Worm (Caenorhabditis elegans) whole organism, L4 larva: Measurements from ENCODE around the gene B0250.8.

Experiments used
- F37D6.2 ChIP-seq: sonication (generic microtip); optimal IDR thresholded peaks from 2 replicates; lab custom pipeline; 2016; ENCODE audit warnings: mild to moderate bottlenecking, missing genetic modification characterization, missing compliant biosample characterization
- F44E2.7 ChIP-seq: fragments of 200-800 bp; sonication (Bioruptor generic); IDR thresholded peaks from 2 replicates; pipeline ENCODE4 v2.1.2; 2022; ENCODE audit warnings: missing genetic modification characterization, missing compliant biosample characterization
- F49E8.2 ChIP-seq: sonication (generic microtip); optimal IDR thresholded peaks from 2 replicates; lab custom pipeline; 2016; ENCODE audit warnings: missing compliant biosample characterization, mild to moderate bottlenecking, missing genetic modification characterization, borderline replicate concordance
- T20F7.1 ChIP-seq: fragments of 200-800 bp; sonication (Bioruptor generic); optimal IDR thresholded peaks from 2 replicates; lab custom pipeline; 2018; ENCODE audit warnings: mild to moderate bottlenecking, missing genetic modification characterization, missing compliant biosample characterization
- Y48G9A.11 ChIP-seq: fragments of 200-800 bp; sonication (Bioruptor generic); IDR thresholded peaks from 2 replicates; pipeline ENCODE4 v1.3.6; 2022; ENCODE audit warnings: missing genetic modification reagents, missing genetic modification characterization, missing compliant biosample characterization
- Y75B8A.6 ChIP-seq: fragments of 200-800 bp; sonication (Bioruptor generic); IDR thresholded peaks from 2 replicates; pipeline ENCODE4 v1.3.6; 2022; ENCODE audit warnings: missing genetic modification reagents, missing genetic modification characterization, missing compliant biosample characterization
- ZK546.5 ChIP-seq, 2 experiments: sonication (generic microtip); optimal IDR thresholded peaks; 2 replicates each; lab custom pipeline; 2017; ENCODE audit warnings: missing biosample characterization in 2 of 2, missing genetic modification characterization in 2 of 2
- aha-1 ChIP-seq: fragments of 150-350 bp; peaks from one replicate; lab custom pipeline; 2014; ENCODE audit warnings: missing biosample characterization, missing genetic modification characterization
- ama-1 ChIP-seq: fragments of 150-350 bp; optimal IDR thresholded peaks from 2 replicates; lab custom pipeline; 2014; ENCODE audit warnings: inconsistent platforms, mixed read lengths
- arid-1 ChIP-seq: fragments of 200-800 bp; sonication (Bioruptor generic); conservative IDR thresholded peaks from 2 replicates; pipeline ENCODE4 v1.3.6; 2022; ENCODE audit warnings: missing genetic modification reagents, missing genetic modification characterization, missing compliant biosample characterization
- ceh-20 ChIP-seq: fragments of 200-800 bp; sonication (Bioruptor generic); IDR thresholded peaks from 2 replicates; pipeline ENCODE4 v1.3.6; 2022; ENCODE audit warnings: missing genetic modification reagents, missing genetic modification characterization, missing compliant biosample characterization
- ceh-28 ChIP-seq: fragments of 150-350 bp; optimal IDR thresholded peaks from 2 replicates; lab custom pipeline; 2014; ENCODE audit warnings: missing biosample characterization, missing genetic modification reagents, missing genetic modification characterization
- ceh-44 ChIP-seq: fragments of 200-800 bp; sonication (Bioruptor generic); IDR thresholded peaks from 2 replicates; pipeline ENCODE4 v1.3.6; 2022; ENCODE audit warnings: missing genetic modification reagents, missing genetic modification characterization, missing compliant biosample characterization
- ceh-62 ChIP-seq: sonication (generic microtip); optimal IDR thresholded peaks from 2 replicates; lab custom pipeline; 2017; ENCODE audit warnings: missing biosample characterization, missing genetic modification characterization
- ces-1 ChIP-seq: fragments of 150-350 bp; sonication (generic microtip); optimal IDR thresholded peaks from 4 replicates; lab custom pipeline; 2014; ENCODE audit warnings: missing biosample characterization, missing genetic modification reagents, missing genetic modification characterization
- cey-2 ChIP-seq: sonication (generic microtip); optimal IDR thresholded peaks from 3 replicates; lab custom pipeline; 2017; ENCODE audit warnings: missing genetic modification characterization, mild to moderate bottlenecking, missing compliant biosample characterization, antibody characterized with exemption, borderline replicate concordance; ENCODE audit not compliant: insufficient read depth
- daf-12 ChIP-seq: fragments of 150-350 bp; optimal IDR thresholded peaks from 2 replicates; lab custom pipeline; 2014; ENCODE audit warnings: missing biosample characterization, missing genetic modification reagents, missing genetic modification characterization
- dmd-8 ChIP-seq: fragments of 200-800 bp; sonication (Bioruptor generic); IDR thresholded peaks from 2 replicates; pipeline ENCODE4 v1.3.6; 2022; ENCODE audit warnings: missing genetic modification characterization, missing compliant biosample characterization
- egl-27 ChIP-seq: sonication (generic microtip); optimal IDR thresholded peaks from 3 replicates; lab custom pipeline; 2017; ENCODE audit warnings: missing biosample characterization, missing genetic modification reagents, missing genetic modification characterization
- fkh-10 ChIP-seq: fragments of 150-350 bp; optimal IDR thresholded peaks from 2 replicates; lab custom pipeline; 2014; ENCODE audit warnings: missing biosample characterization, missing genetic modification reagents, missing genetic modification characterization
- hif-1 ChIP-seq, 2 experiments: sonication (generic microtip); optimal IDR thresholded peaks; 2 replicates each; lab custom pipeline; 2016 to 2017; ENCODE audit warnings: missing compliant biosample characterization in 2 of 2, missing genetic modification characterization in 2 of 2, missing genetic modification reagents in 2 of 2, missing genotype in 2 of 2, mild to moderate bottlenecking in 1 of 2
- hlh-30 ChIP-seq: sonication (generic microtip); optimal IDR thresholded peaks from 2 replicates; lab custom pipeline; 2017; ENCODE audit warnings: antibody characterized with exemption, mild to moderate bottlenecking, missing genetic modification characterization, missing compliant biosample characterization; ENCODE audit not compliant: insufficient read depth
- hmg-1.1 ChIP-seq: fragments of 200-800 bp; sonication (Bioruptor generic); IDR thresholded peaks from 2 replicates; pipeline ENCODE4 v1.3.6; 2022; ENCODE audit warnings: missing genetic modification reagents, missing genetic modification characterization, missing compliant biosample characterization
- jun-1 ChIP-seq: fragments of 150-350 bp; optimal IDR thresholded peaks from 2 replicates; lab custom pipeline; 2014; ENCODE audit warnings: missing biosample characterization, missing genetic modification reagents, missing genetic modification characterization
- lim-7 ChIP-seq: fragments of 200-800 bp; sonication (Bioruptor generic); IDR thresholded peaks from 2 replicates; pipeline ENCODE4 v1.3.6; 2022; ENCODE audit warnings: missing genetic modification characterization, missing compliant biosample characterization
- lin-1 ChIP-seq: fragments of 200-800 bp; sonication (Bioruptor generic); IDR thresholded peaks from 2 replicates; pipeline ENCODE4 v1.3.6; 2022; ENCODE audit warnings: missing genetic modification reagents, missing genetic modification characterization, missing compliant biosample characterization
- lin-15B ChIP-seq: fragments of 150-350 bp; sonication (generic microtip); optimal IDR thresholded peaks from 3 replicates; lab custom pipeline; 2014; ENCODE audit warnings: missing biosample characterization, missing genetic modification characterization
- madf-5 ChIP-seq, 2 experiments: fragments of 200-800 bp; sonication (Bioruptor generic); IDR thresholded peaks; 2 replicates each; pipeline ENCODE4 v1.3.6; 2022; ENCODE audit warnings: missing compliant biosample characterization in 2 of 2, missing genetic modification characterization in 2 of 2
- madf-9 ChIP-seq: fragments of 200-800 bp; sonication (Bioruptor generic); conservative IDR thresholded peaks from 2 replicates; pipeline ENCODE4 v1.3.6; 2022; ENCODE audit warnings: missing genetic modification reagents, missing genetic modification characterization, missing compliant biosample characterization
- mdl-1 ChIP-seq, 2 experiments: fragments of 150-350 bp in 1 of 2; sonication (generic microtip) in 1 of 2; optimal IDR thresholded peaks; 2 replicates each; lab custom pipeline; 2014 to 2017; ENCODE audit warnings: missing biosample characterization in 2 of 2, missing genetic modification characterization in 2 of 2
- mdt-29 ChIP-seq: fragments of 200-800 bp; sonication (Bioruptor generic); IDR thresholded peaks from 2 replicates; pipeline ENCODE4 v1.3.6; 2022; ENCODE audit warnings: missing genetic modification reagents, missing genetic modification characterization, missing compliant biosample characterization
- mes-2 ChIP-seq: sonication (generic microtip); optimal IDR thresholded peaks from 2 replicates; lab custom pipeline; 2016; ENCODE audit warnings: missing genotype, mild to moderate bottlenecking, missing genetic modification characterization, missing compliant biosample characterization; ENCODE audit not compliant: poor library complexity, severe bottlenecking
- mxl-3 ChIP-seq: fragments of 200-800 bp; sonication (Bioruptor generic); optimal IDR thresholded peaks from 2 replicates; lab custom pipeline; 2018; ENCODE audit warnings: mild to moderate bottlenecking, missing genetic modification characterization, missing compliant biosample characterization
- nhr-10 ChIP-seq: fragments of 150-350 bp; optimal IDR thresholded peaks from 2 replicates; lab custom pipeline; 2014; ENCODE audit warnings: missing biosample characterization, missing genetic modification characterization
- nhr-102 ChIP-seq: sonication (generic microtip); optimal IDR thresholded peaks from 2 replicates; lab custom pipeline; 2016; ENCODE audit warnings: mild to moderate bottlenecking, missing genetic modification characterization, moderate library complexity, missing compliant biosample characterization
- nhr-111 ChIP-seq: fragments of 200-800 bp; sonication (Bioruptor generic); optimal IDR thresholded peaks from 2 replicates; lab custom pipeline; 2018; ENCODE audit warnings: mild to moderate bottlenecking, missing genetic modification characterization, missing compliant biosample characterization
- nhr-42 ChIP-seq: fragments of 200-800 bp; sonication (Bioruptor generic); IDR thresholded peaks from 2 replicates; pipeline ENCODE4 v1.3.6; 2022; ENCODE audit warnings: missing genetic modification characterization, missing compliant biosample characterization
- nhr-6 ChIP-seq: fragments of 150-350 bp; optimal IDR thresholded peaks from 2 replicates; lab custom pipeline; 2014; ENCODE audit warnings: missing biosample characterization, missing genetic modification characterization
- pha-4 ChIP-seq, 2 experiments: fragments of 150-350 bp in 1 of 2; fragments of 200-800 bp in 1 of 2; sonication (Bioruptor generic) in 1 of 2; IDR thresholded peaks in 1 of 2; optimal IDR thresholded peaks in 1 of 2; 2 replicates each; pipeline versions ENCODE4 v1.3.6 to Lab custom; 2014 to 2022; ENCODE audit warnings: missing genetic modification characterization in 2 of 2, missing genetic modification reagents in 2 of 2, missing biosample characterization in 1 of 2, missing compliant biosample characterization in 1 of 2
- php-3 ChIP-seq: fragments of 200-800 bp; sonication (Bioruptor generic); IDR thresholded peaks from 2 replicates; pipeline ENCODE4 v1.3.6; 2022; ENCODE audit warnings: missing genetic modification reagents, missing genetic modification characterization, missing compliant biosample characterization
- pqm-1 ChIP-seq: sonication (generic microtip); optimal IDR thresholded peaks from 2 replicates; lab custom pipeline; 2017; ENCODE audit warnings: missing biosample characterization, missing genetic modification characterization
- rbr-2 ChIP-seq: sonication (generic microtip); optimal IDR thresholded peaks from 2 replicates; lab custom pipeline; 2016; ENCODE audit warnings: missing genotype, missing genetic modification characterization, missing compliant biosample characterization
- set-16 ChIP-seq: fragments of 200-800 bp; sonication (Bioruptor generic); IDR thresholded peaks from 2 replicates; pipeline ENCODE4 v1.3.6; 2022; ENCODE audit warnings: missing genetic modification reagents, missing genetic modification characterization, missing compliant biosample characterization
- skn-1 ChIP-seq: fragments of 150-350 bp; optimal IDR thresholded peaks from 2 replicates; lab custom pipeline; 2014; ENCODE audit warnings: missing biosample characterization, missing genetic modification characterization
- tra-1 ChIP-seq: fragments of 200-800 bp; sonication (Bioruptor generic); IDR thresholded peaks from 2 replicates; pipeline ENCODE4 v1.3.6; 2022; ENCODE audit warnings: missing genetic modification reagents, missing genetic modification characterization, missing compliant biosample characterization
- unc-62 ChIP-seq, 3 experiments: fragments of 150-350 bp in 1 of 3; sonication (generic microtip); optimal IDR thresholded peaks in 2 of 3; peaks in 1 of 3; 1 replicate in 1 of 3; 2 replicates in 2 of 3; lab custom pipeline; 2014 to 2017; ENCODE audit warnings: missing biosample characterization in 3 of 3, missing genetic modification characterization in 3 of 3, missing genetic modification reagents in 3 of 3, missing genotype in 1 of 3
- vab-7 ChIP-seq: fragments of 200-800 bp; sonication (Bioruptor generic); IDR thresholded peaks from 2 replicates; pipeline ENCODE4 v1.3.6; 2022; ENCODE audit warnings: missing genetic modification reagents, missing genetic modification characterization, missing compliant biosample characterization
- zag-1 ChIP-seq: fragments of 150-350 bp; optimal IDR thresholded peaks from 2 replicates; lab custom pipeline; 2014; ENCODE audit warnings: missing biosample characterization, missing genetic modification characterization
- zip-2 ChIP-seq: fragments of 150-350 bp; optimal IDR thresholded peaks from 2 replicates; lab custom pipeline; 2014; ENCODE audit warnings: missing biosample characterization, missing genetic modification characterization
- ztf-7 ChIP-seq: fragments of 150-350 bp; optimal IDR thresholded peaks from 2 replicates; lab custom pipeline; 2014; ENCODE audit warnings: missing biosample characterization, missing genetic modification characterization

Gene B0250.8

ce11 chrV:20497537-20497936 lies 27.3 kb upstream of the B0250.8 start (continued):
- TF ChIP-seq vab-7 (GFP tag; lab: Robert Waterston, UW): no peak
- TF ChIP-seq unc-62 (GFP tag; optimal IDR thresholded peaks at IDR 0.05 in 1 of 2; lab: Kevin White, UChicago): peak in 1 of 2 experiments; percentile 32
- TF ChIP-seq unc-62 (tag; optimal IDR thresholded peaks at IDR 0.05; lab: Kevin White, UChicago): no peak
- peak; percentile 0 for TF ChIP-seq F49E8.2 (tag; lab: Kevin White, UChicago)
- TF ChIP-seq nhr-10 (tag; lab: Kevin White, UChicago): no peak
- no peak for TF ChIP-seq php-3 (GFP tag; lab: Robert Waterston, UW)
- no peak for TF ChIP-seq zag-1
- no peak for TF ChIP-seq nhr-111
- TF ChIP-seq Y48G9A.11: peak; percentile 68
- 0 out of 2 replicates have a peak, but pooled peaks have one; percentile 34 for TF ChIP-seq dmd-8 (GFP tag; lab: Robert Waterston, UW)
- TF ChIP-seq zip-2 (tag; lab: Kevin White, UChicago): no peak
- no peak for TF ChIP-seq skn-1
- TF ChIP-seq pha-4 (GFP tag; IDR thresholded peaks at IDR 0.05; lab: Robert Waterston, UW): no peak
- no peak for TF ChIP-seq pha-4 (tag; optimal IDR thresholded peaks at IDR 0.05; lab: Kevin White, UChicago)
- TF ChIP-seq rbr-2: no peak
- no peak for TF ChIP-seq lin-1 (GFP tag; lab: Robert Waterston, UW)
- no peak for TF ChIP-seq hmg-1.1
- TF ChIP-seq ceh-44 (GFP tag; lab: Robert Waterston, UW): no peak
- TF ChIP-seq mes-2: no peak
- 0 out of 2 replicates have a peak, but pooled peaks have one; percentile 9 for TF ChIP-seq madf-9 (GFP tag; lab: Robert Waterston, UW)
- peak; percentile 50; the same call in 1 of the 2 replicates for TF ChIP-seq mdt-29 (GFP tag; lab: Robert Waterston, UW)
- TF ChIP-seq mdl-1 (tag; optimal IDR thresholded peaks at IDR 0.05; lab: Kevin White, UChicago): no peak
- peak; percentile 57; the same call in 1 of the 2 replicates for TF ChIP-seq F44E2.7
- TF ChIP-seq cey-2 (tag; lab: Kevin White, UChicago): no peak
- TF ChIP-seq Y75B8A.6: peak; percentile 30; the same call in 1 of the 2 replicates
- TF ChIP-seq arid-1: peak; percentile 41; the same call in 1 of the 2 replicates
- TF ChIP-seq madf-5 (GFP tag; IDR thresholded peaks at IDR 0.05; lab: Robert Waterston, UW): no peak
- no peak for TF ChIP-seq nhr-42
- no peak for TF ChIP-seq nhr-6 (tag; lab: Kevin White, UChicago)
- peak; percentile 30 for TF ChIP-seq pqm-1 (tag; lab: Kevin White, UChicago)
- TF ChIP-seq ceh-20 (GFP tag; lab: Robert Waterston, UW): 0 out of 2 replicates have a peak, but pooled peaks have one; percentile 45
- TF ChIP-seq mxl-3: no peak
- no peak for TF ChIP-seq lin-15B (tag; lab: Kevin White, UChicago)
- no peak for TF ChIP-seq ces-1 (GFP tag; lab: Kevin White, UChicago)
- TF ChIP-seq fkh-10 (GFP tag; lab: Kevin White, UChicago): no peak
- TF ChIP-seq nhr-102: peak; percentile 50
- TF ChIP-seq tra-1 (GFP tag; lab: Robert Waterston, UW): peak; percentile 25; the same call in 1 of the 2 replicates
- TF ChIP-seq T20F7.1 (GFP tag; lab: Kevin White, UChicago): peak; percentile 40
- TF ChIP-seq lim-7: no peak
- TF ChIP-seq aha-1 (tag; lab: Kevin White, UChicago): peak; percentile 19
- no peak for TF ChIP-seq set-16 (GFP tag; lab: Robert Waterston, UW)
- no peak for TF ChIP-seq F37D6.2 (tag; lab: Kevin White, UChicago)
- no peak for TF ChIP-seq jun-1 (tag; lab: Kevin White, UChicago)
- TF ChIP-seq ceh-62 (tag; lab: Kevin White, UChicago): no peak
- no peak for TF ChIP-seq egl-27 (tag; lab: Kevin White, UChicago)
- TF ChIP-seq hlh-30 (tag; lab: Kevin White, UChicago): no peak
- TF ChIP-seq hif-1 (tag; optimal IDR thresholded peaks at IDR 0.05; lab: Kevin White, UChicago): no peak
- TF ChIP-seq ama-1 (lab: Kevin White, UChicago): no peak
- no peak for TF ChIP-seq ztf-7
- no peak for TF ChIP-seq ceh-28 (tag; lab: Kevin White, UChicago)
- no peak for TF ChIP-seq ZK546.5 (tag; optimal IDR thresholded peaks at IDR 0.05; lab: Kevin White, UChicago)
- no peak for TF ChIP-seq daf-12 (tag; lab: Kevin White, UChicago)
